Worm (Caenorhabditis elegans) whole organism, L2 larva: ENCODE results near the gene klc-2.

Experiments
- F13H6.1 ChIP-seq: sonication (generic microtip); optimal IDR thresholded peaks from 2 replicates; lab custom pipeline; 2016; ENCODE audit warnings: missing genetic modification characterization, missing compliant biosample characterization
- R02D3.7 ChIP-seq: fragments of 150-350 bp; optimal IDR thresholded peaks from 2 replicates; lab custom pipeline; 2014; ENCODE audit warnings: missing biosample characterization, missing genetic modification characterization
- Y55F3AM.14 ChIP-seq: fragments of 200-800 bp; sonication (Bioruptor generic); optimal IDR thresholded peaks from 2 replicates; lab custom pipeline; 2018; ENCODE audit warnings: mild to moderate bottlenecking, missing genetic modification characterization, missing compliant biosample characterization
- ZK546.5 ChIP-seq: sonication (generic microtip); optimal IDR thresholded peaks from 2 replicates; lab custom pipeline; 2017; ENCODE audit warnings: missing biosample characterization, missing genetic modification characterization
- alr-1 ChIP-seq: fragments of 150-350 bp; optimal IDR thresholded peaks from 2 replicates; lab custom pipeline; 2014; ENCODE audit warnings: missing biosample characterization, missing genetic modification characterization
- aly-2 ChIP-seq: fragments of 150-350 bp; optimal IDR thresholded peaks from 2 replicates; lab custom pipeline; 2014; ENCODE audit warnings: missing biosample characterization, missing genetic modification characterization
- ama-1 ChIP-seq: fragments of 150-350 bp; optimal IDR thresholded peaks from 2 replicates; lab custom pipeline; 2018; ENCODE audit warnings: inconsistent platforms
- ceh-16 ChIP-seq: fragments of 150-350 bp; optimal IDR thresholded peaks from 2 replicates; lab custom pipeline; 2014; ENCODE audit warnings: missing biosample characterization, missing genetic modification characterization
- ceh-82 ChIP-seq: fragments of 150-350 bp; optimal IDR thresholded peaks from 2 replicates; lab custom pipeline; 2014; ENCODE audit warnings: missing biosample characterization, missing genetic modification characterization
- crh-2 ChIP-seq: sonication (generic microtip); optimal IDR thresholded peaks from 2 replicates; lab custom pipeline; 2017; ENCODE audit warnings: missing biosample characterization, missing genetic modification characterization
- dmd-4 ChIP-seq: sonication (generic microtip); optimal IDR thresholded peaks from 2 replicates; lab custom pipeline; 2017; ENCODE audit warnings: missing biosample characterization, missing genetic modification characterization
- egl-27 ChIP-seq: sonication (generic microtip); optimal IDR thresholded peaks from 3 replicates; lab custom pipeline; 2017; ENCODE audit warnings: missing biosample characterization, missing genetic modification reagents, missing genetic modification characterization
- elt-1 ChIP-seq: fragments of 150-350 bp; optimal IDR thresholded peaks from 2 replicates; lab custom pipeline; 2014; ENCODE audit warnings: missing biosample characterization, missing genetic modification characterization
- elt-3 ChIP-seq: sonication (generic microtip); optimal IDR thresholded peaks from 2 replicates; lab custom pipeline; 2017; ENCODE audit warnings: missing biosample characterization, missing genetic modification characterization
- fos-1 ChIP-seq: fragments of 150-350 bp; optimal IDR thresholded peaks from 2 replicates; lab custom pipeline; 2014; ENCODE audit warnings: missing biosample characterization, missing genetic modification characterization
- gmeb-1 ChIP-seq: fragments of 150-350 bp; optimal IDR thresholded peaks from 2 replicates; lab custom pipeline; 2014; ENCODE audit warnings: missing biosample characterization, missing genetic modification characterization
- lin-11 ChIP-seq: fragments of 150-350 bp; sonication (generic microtip); optimal IDR thresholded peaks from 2 replicates; lab custom pipeline; 2014; ENCODE audit warnings: missing biosample characterization, missing genetic modification characterization, inconsistent platforms, mixed read lengths
- lin-13 ChIP-seq: fragments of 150-350 bp; optimal IDR thresholded peaks from 2 replicates; lab custom pipeline; 2014; ENCODE audit warnings: missing biosample characterization, missing genetic modification reagents, missing genetic modification characterization
- lsy-2 ChIP-seq, 2 experiments: fragments of 150-350 bp in 1 of 2; sonication (generic microtip) in 1 of 2; optimal IDR thresholded peaks; 2 replicates each; lab custom pipeline; 2014 to 2017; ENCODE audit warnings: missing biosample characterization in 2 of 2, missing genetic modification characterization in 2 of 2
- mab-5 ChIP-seq: fragments of 150-350 bp; optimal IDR thresholded peaks from 2 replicates; lab custom pipeline; 2014; ENCODE audit warnings: missing biosample characterization, missing genetic modification characterization
- mdl-1 ChIP-seq, 2 experiments: fragments of 150-350 bp in 1 of 2; sonication (generic microtip) in 1 of 2; optimal IDR thresholded peaks; 2 replicates each; lab custom pipeline; 2017; ENCODE audit warnings: missing biosample characterization in 2 of 2, missing genetic modification characterization in 2 of 2
- nhr-10 ChIP-seq: sonication (generic microtip); optimal IDR thresholded peaks from 2 replicates; lab custom pipeline; 2017; ENCODE audit warnings: missing biosample characterization, missing genetic modification characterization
- nhr-12 ChIP-seq: fragments of 150-350 bp; optimal IDR thresholded peaks from 2 replicates; lab custom pipeline; 2014; ENCODE audit warnings: missing biosample characterization, missing genetic modification characterization
- nhr-129 ChIP-seq: fragments of 150-350 bp; optimal IDR thresholded peaks from 2 replicates; lab custom pipeline; 2014; ENCODE audit warnings: missing biosample characterization, missing genetic modification characterization
- nhr-21 ChIP-seq: fragments of 150-350 bp; optimal IDR thresholded peaks from 2 replicates; lab custom pipeline; 2014; ENCODE audit warnings: missing biosample characterization, missing genetic modification characterization
- nhr-23 ChIP-seq: fragments of 150-350 bp; optimal IDR thresholded peaks from 2 replicates; lab custom pipeline; 2014; ENCODE audit warnings: missing biosample characterization, missing genetic modification reagents, missing genetic modification characterization
- nhr-237 ChIP-seq: fragments of 150-350 bp; optimal IDR thresholded peaks from 2 replicates; lab custom pipeline; 2014; ENCODE audit warnings: missing biosample characterization, missing genetic modification characterization
- nhr-6 ChIP-seq: fragments of 150-350 bp; optimal IDR thresholded peaks from 2 replicates; lab custom pipeline; 2014; ENCODE audit warnings: missing biosample characterization, missing genetic modification characterization
- nhr-77 ChIP-seq: fragments of 150-350 bp; optimal IDR thresholded peaks from 2 replicates; lab custom pipeline; 2014; ENCODE audit warnings: missing biosample characterization, missing genetic modification characterization
- skn-1 ChIP-seq: sonication (generic microtip); optimal IDR thresholded peaks from 2 replicates; lab custom pipeline; 2017; ENCODE audit warnings: missing biosample characterization, missing genetic modification characterization
- sma-3 ChIP-seq: sonication (generic microtip); optimal IDR thresholded peaks from 2 replicates; lab custom pipeline; 2016; ENCODE audit warnings: missing genetic modification reagents, missing genetic modification characterization, missing compliant biosample characterization
- sma-9 ChIP-seq, 2 experiments: fragments of 150-350 bp in 1 of 2; sonication (generic microtip) in 1 of 2; optimal IDR thresholded peaks; 2 replicates each; lab custom pipeline; 2014 to 2016; ENCODE audit warnings: missing genetic modification characterization in 2 of 2, mild to moderate bottlenecking in 1 of 2, missing biosample characterization in 1 of 2, missing compliant biosample characterization in 1 of 2, missing genetic modification reagents in 1 of 2, moderate library complexity in 1 of 2
- snpc-4 ChIP-seq: fragments of 150-350 bp; optimal IDR thresholded peaks from 2 replicates; lab custom pipeline; 2014; ENCODE audit warnings: missing biosample characterization, missing genetic modification characterization
- unc-39 ChIP-seq: fragments of 150-350 bp; optimal IDR thresholded peaks from 2 replicates; lab custom pipeline; 2014; ENCODE audit warnings: missing biosample characterization, missing genetic modification characterization
- unc-55 ChIP-seq: fragments of 150-350 bp; sonication (generic microtip); optimal IDR thresholded peaks from 3 replicates; lab custom pipeline; 2014; ENCODE audit warnings: missing biosample characterization, missing genetic modification reagents, missing genetic modification characterization
- zag-1 ChIP-seq: fragments of 150-350 bp; optimal IDR thresholded peaks from 2 replicates; lab custom pipeline; 2014; ENCODE audit warnings: missing biosample characterization, missing genetic modification characterization
- ztf-1 ChIP-seq: fragments of 200-800 bp; sonication (Bioruptor generic); conservative IDR thresholded peaks from 2 replicates; pipeline ENCODE4 v1.3.6; 2022; ENCODE audit warnings: missing genetic modification characterization, missing compliant biosample characterization
- ztf-4 ChIP-seq: fragments of 150-350 bp; optimal IDR thresholded peaks from 2 replicates; lab custom pipeline; 2014; ENCODE audit warnings: missing biosample characterization, missing genetic modification characterization

The klc-2 gene

ce11 chrV:5580517-5580916, 695 bp downstream of the klc-2 start (continued):
- TF ChIP-seq unc-55 (GFP tag; lab: Kevin White, UChicago) (peak; percentile 80), nhr-12 (no peak), ZK546.5 (tag; lab: Kevin White, UChicago) (no peak), F13H6.1 (tag; lab: Kevin White, UChicago) (peak; percentile 57), zag-1 (peak; percentile 58), lin-13 (GFP tag; lab: Kevin White, UChicago) (no peak), egl-27 (tag; lab: Kevin White, UChicago) (no peak), ceh-16 (tag; lab: Kevin White, UChicago) (no peak), crh-2 (tag; lab: Kevin White, UChicago) (peak; percentile 79), fos-1 (peak; percentile 61), alr-1 (tag; lab: Kevin White, UChicago) (no peak), dmd-4 (tag; lab: Kevin White, UChicago) (no peak), unc-39 (tag; lab: Kevin White, UChicago) (no peak), lin-11 (tag; lab: Kevin White, UChicago) (no peak), skn-1 (no peak), mab-5 (tag; lab: Kevin White, UChicago) (peak; percentile 32), Y55F3AM.14 (GFP tag; lab: Kevin White, UChicago) (no peak), elt-1 (tag; lab: Kevin White, UChicago) (no peak)

- TF ChIP-seq alr-1 (tag; lab: Kevin White, UChicago) (no peak), ceh-82 (tag; lab: Kevin White, UChicago) (no peak), nhr-10 (tag; lab: Kevin White, UChicago) (no peak), nhr-23 (no peak), egl-27 (tag; lab: Kevin White, UChicago) (no peak), Y55F3AM.14 (GFP tag; lab: Kevin White, UChicago) (no peak), R02D3.7 (tag; lab: Kevin White, UChicago) (no peak), aly-2 (tag; lab: Kevin White, UChicago) (no peak), gmeb-1 (tag; lab: Kevin White, UChicago) (no peak), nhr-12 (no peak), ztf-1 (GFP tag; lab: Robert Waterston, UW) (no peak), mab-5 (tag; lab: Kevin White, UChicago) (no peak), nhr-77 (no peak), nhr-237 (tag; lab: Kevin White, UChicago) (no peak)
These were observed 1.5 kb downstream of the klc-2 start for ce11 chrV:5579666-5580065.

ce11 chrV:5576008-5576407, 5.2 kb downstream of the klc-2 start:
- TF ChIP-seq skn-1 (peak; percentile 13), egl-27 (tag; lab: Kevin White, UChicago) (no peak), elt-1 (tag; lab: Kevin White, UChicago) (no peak), mdl-1 (tag; optimal IDR thresholded peaks at IDR 0.05; lab: Kevin White, UChicago) (no peak), nhr-129 (tag; lab: Kevin White, UChicago) (peak; percentile 75), unc-55 (GFP tag; lab: Kevin White, UChicago) (no peak), lin-13 (GFP tag; lab: Kevin White, UChicago) (peak; percentile 10), nhr-6 (tag; lab: Kevin White, UChicago) (no peak), F13H6.1 (tag; lab: Kevin White, UChicago) (peak; percentile 45), fos-1 (peak; percentile 65), nhr-21 (tag; lab: Kevin White, UChicago) (peak; percentile 13), crh-2 (tag; lab: Kevin White, UChicago) (peak; percentile 79), ztf-4 (tag; lab: Kevin White, UChicago) (no peak), sma-9 (GFP tag; optimal IDR thresholded peaks at IDR 0.05; lab: Kevin White, UChicago) (peak; percentile 41), sma-9 (tag; optimal IDR thresholded peaks at IDR 0.05; lab: Kevin White, UChicago) (no peak), lin-11 (tag; lab: Kevin White, UChicago) (no peak), elt-3 (tag; lab: Kevin White, UChicago) (no peak), ama-1 (lab: Kevin White, UChicago) (no peak), gmeb-1 (tag; lab: Kevin White, UChicago) (peak; percentile 62), snpc-4 (tag; lab: Kevin White, UChicago) (peak; percentile 97), Y55F3AM.14 (GFP tag; lab: Kevin White, UChicago) (no peak), lsy-2 (tag; optimal IDR thresholded peaks at IDR 0.05; lab: Kevin White, UChicago) (peak; percentile 33 to 37), dmd-4 (tag; lab: Kevin White, UChicago) (no peak), sma-3 (GFP tag; lab: Kevin White, UChicago) (peak; percentile 58)
